Worm (Caenorhabditis elegans) whole organism, L1 larva: ENCODE measurements around the gene C07B5.6.
A peak's percentile ranks its signal among the peaks of the same experiment; 100 is the strongest.

Source experiments
- C04F5.9 ChIP-seq: sonication (generic microtip); optimal IDR thresholded peaks from 2 replicates; lab custom pipeline; 2016; ENCODE audit warnings: missing genetic modification characterization, missing compliant biosample characterization
- C16A3.4 ChIP-seq: fragments of 150-350 bp; optimal IDR thresholded peaks from 2 replicates; lab custom pipeline; 2014; ENCODE audit warnings: missing biosample characterization, missing genetic modification characterization
- F16B12.6 ChIP-seq: fragments of 150-350 bp; optimal IDR thresholded peaks from 2 replicates; lab custom pipeline; 2014; ENCODE audit warnings: missing biosample characterization, missing genetic modification characterization
- Y116A8C.19 ChIP-seq: sonication (generic microtip); optimal IDR thresholded peaks from 2 replicates; lab custom pipeline; 2016; ENCODE audit warnings: missing compliant biosample characterization, missing genetic modification characterization, borderline replicate concordance
- aha-1 ChIP-seq: fragments of 150-350 bp; optimal IDR thresholded peaks from 2 replicates; lab custom pipeline; 2014; ENCODE audit warnings: missing biosample characterization, missing genetic modification characterization
- blmp-1 ChIP-seq: fragments of 150-350 bp; optimal IDR thresholded peaks from 2 replicates; lab custom pipeline; 2014; ENCODE audit warnings: missing biosample characterization, missing genetic modification characterization
- ceh-8 ChIP-seq: fragments of 200-800 bp; sonication (Bioruptor generic); optimal IDR thresholded peaks from 2 replicates; lab custom pipeline; 2018; ENCODE audit warnings: mild to moderate bottlenecking, missing genetic modification characterization, moderate library complexity, missing compliant biosample characterization
- ceh-82 ChIP-seq, 3 experiments: fragments of 150-350 bp in 1 of 3; sonication (generic microtip) in 2 of 3; optimal IDR thresholded peaks; 2 replicates each; lab custom pipeline; 2014 to 2017; ENCODE audit warnings: missing biosample characterization in 3 of 3, missing genetic modification characterization in 3 of 3
- efl-1 ChIP-seq, 4 experiments: fragments of 150-350 bp; optimal IDR thresholded peaks in 3 of 4; peaks in 1 of 4; 1 replicate in 1 of 4; 2 replicates in 3 of 4; lab custom pipeline; 2014; ENCODE audit warnings: missing biosample characterization in 2 of 4, missing genetic modification characterization in 2 of 4, missing genetic modification reagents in 2 of 4
- efl-3 ChIP-seq: fragments of 200-800 bp; sonication (Bioruptor generic); optimal IDR thresholded peaks from 2 replicates; lab custom pipeline; 2018; ENCODE audit warnings: mild to moderate bottlenecking, missing genetic modification characterization, missing compliant biosample characterization
- elt-2 ChIP-seq: sonication (generic microtip); optimal IDR thresholded peaks from 2 replicates; lab custom pipeline; 2016; ENCODE audit warnings: missing genetic modification characterization, mild to moderate bottlenecking, inconsistent platforms, missing compliant biosample characterization, missing genetic modification reagents
- elt-3 ChIP-seq, 6 experiments: fragments of 150-350 bp in 1 of 6; sonication (generic microtip); optimal IDR thresholded peaks; 2 replicates each; lab custom pipeline; 2017 to 2018; ENCODE audit warnings: missing biosample characterization in 6 of 6, missing genetic modification characterization in 6 of 6, inconsistent platforms in 1 of 6
- fkh-10 ChIP-seq: sonication (generic microtip); optimal IDR thresholded peaks from 2 replicates; lab custom pipeline; 2017; ENCODE audit warnings: missing biosample characterization, missing genetic modification reagents, missing genetic modification characterization
- fkh-4 ChIP-seq: sonication (generic microtip); optimal IDR thresholded peaks from 2 replicates; lab custom pipeline; 2016; ENCODE audit warnings: missing compliant biosample characterization, missing genetic modification characterization, borderline replicate concordance
- fos-1 ChIP-seq: fragments of 150-350 bp; optimal IDR thresholded peaks from 2 replicates; lab custom pipeline; 2014; ENCODE audit warnings: missing biosample characterization, missing genetic modification characterization
- irx-1 ChIP-seq: sonication (generic microtip); optimal IDR thresholded peaks from 2 replicates; lab custom pipeline; 2016; ENCODE audit warnings: missing genetic modification characterization, missing compliant biosample characterization
- isw-1 ChIP-seq: fragments of 200-800 bp; sonication (Bioruptor generic); IDR thresholded peaks from 2 replicates; pipeline ENCODE4 v1.3.6; 2022; ENCODE audit warnings: missing genetic modification characterization, missing compliant biosample characterization
- lin-14 ChIP-seq: fragments of 200-800 bp; sonication (Bioruptor generic); optimal IDR thresholded peaks from 2 replicates; lab custom pipeline; 2018; ENCODE audit warnings: mild to moderate bottlenecking, missing genetic modification characterization, moderate library complexity, missing compliant biosample characterization
- lin-39 ChIP-seq: fragments of 150-350 bp; optimal IDR thresholded peaks from 2 replicates; lab custom pipeline; 2014; ENCODE audit warnings: missing biosample characterization, missing genetic modification reagents, missing genetic modification characterization
- lir-3 ChIP-seq: sonication (generic microtip); optimal IDR thresholded peaks from 2 replicates; lab custom pipeline; 2016; ENCODE audit warnings: mild to moderate bottlenecking, missing genetic modification characterization, moderate library complexity, missing compliant biosample characterization; ENCODE audit not compliant: poor library complexity
- mdl-1 ChIP-seq, 2 experiments: fragments of 150-350 bp; optimal IDR thresholded peaks; 2 replicates each; lab custom pipeline; 2014 to 2017; ENCODE audit warnings: missing biosample characterization in 2 of 2, missing genetic modification characterization in 2 of 2, inconsistent platforms in 1 of 2
- nhr-11 ChIP-seq: fragments of 150-350 bp; optimal IDR thresholded peaks from 2 replicates; lab custom pipeline; 2014; ENCODE audit warnings: missing biosample characterization, missing genetic modification characterization
- nhr-12 ChIP-seq: sonication (generic microtip); optimal IDR thresholded peaks from 2 replicates; lab custom pipeline; 2017; ENCODE audit warnings: missing biosample characterization, missing genetic modification characterization
- nhr-20 ChIP-seq: sonication (generic microtip); optimal IDR thresholded peaks from 2 replicates; lab custom pipeline; 2016; ENCODE audit warnings: mild to moderate bottlenecking, missing genetic modification characterization, missing compliant biosample characterization
- nhr-28 ChIP-seq: fragments of 150-350 bp; optimal IDR thresholded peaks from 2 replicates; lab custom pipeline; 2014; ENCODE audit warnings: missing biosample characterization, missing genetic modification characterization
- nhr-47 ChIP-seq: sonication (generic microtip); optimal IDR thresholded peaks from 2 replicates; lab custom pipeline; 2016; ENCODE audit warnings: mild to moderate bottlenecking, missing genetic modification characterization, moderate library complexity, missing compliant biosample characterization
- nhr-85 ChIP-seq: sonication (generic microtip); peaks from one replicate; lab custom pipeline; 2016; ENCODE audit warnings: missing genetic modification characterization, inconsistent platforms, missing compliant biosample characterization
- nhr-90 ChIP-seq: sonication (generic microtip); optimal IDR thresholded peaks from 2 replicates; lab custom pipeline; 2016; ENCODE audit warnings: mild to moderate bottlenecking, missing genetic modification characterization, missing compliant biosample characterization; ENCODE audit not compliant: poor library complexity
- pag-3 ChIP-seq: sonication (generic microtip); optimal IDR thresholded peaks from 2 replicates; lab custom pipeline; 2017; ENCODE audit warnings: missing genetic modification characterization, mild to moderate bottlenecking, missing compliant biosample characterization, antibody characterized with exemption, borderline replicate concordance; ENCODE audit not compliant: insufficient read depth
- pax-3 ChIP-seq: fragments of 200-800 bp; sonication (Bioruptor generic); optimal IDR thresholded peaks from 2 replicates; lab custom pipeline; 2018; ENCODE audit warnings: mild to moderate bottlenecking, missing genetic modification characterization, moderate library complexity, missing compliant biosample characterization
- rnt-1 ChIP-seq: sonication (generic microtip); optimal IDR thresholded peaks from 2 replicates; lab custom pipeline; 2016; ENCODE audit warnings: mild to moderate bottlenecking, missing genetic modification characterization, moderate library complexity, missing compliant biosample characterization
- snu-23 ChIP-seq: sonication (generic microtip); optimal IDR thresholded peaks from 2 replicates; lab custom pipeline; 2016; ENCODE audit warnings: missing genetic modification characterization, missing compliant biosample characterization
- tbx-2 ChIP-seq: sonication (generic microtip); optimal IDR thresholded peaks from 2 replicates; lab custom pipeline; 2016; ENCODE audit warnings: missing genetic modification characterization, missing compliant biosample characterization
- tlp-1 ChIP-seq: fragments of 150-350 bp; optimal IDR thresholded peaks from 2 replicates; lab custom pipeline; 2014; ENCODE audit warnings: missing biosample characterization, missing genetic modification characterization
- unc-130 ChIP-seq: fragments of 150-350 bp; optimal IDR thresholded peaks from 2 replicates; lab custom pipeline; 2017; ENCODE audit warnings: missing biosample characterization, missing genetic modification characterization, inconsistent platforms
- unc-62 ChIP-seq: fragments of 150-350 bp; optimal IDR thresholded peaks from 2 replicates; lab custom pipeline; 2014; ENCODE audit warnings: missing biosample characterization, missing genetic modification reagents, missing genetic modification characterization
- unc-86 ChIP-seq: sonication (generic microtip); optimal IDR thresholded peaks from 2 replicates; lab custom pipeline; 2016; ENCODE audit warnings: missing genetic modification characterization, missing compliant biosample characterization
- xbp-1 ChIP-seq: sonication (generic microtip); optimal IDR thresholded peaks from 2 replicates; lab custom pipeline; 2016; ENCODE audit warnings: missing genetic modification characterization, missing compliant biosample characterization
- zag-1 ChIP-seq: fragments of 150-350 bp; optimal IDR thresholded peaks from 2 replicates; lab custom pipeline; 2014; ENCODE audit warnings: missing biosample characterization, missing genetic modification characterization

Gene C07B5.6

ce11 chrX:9518719-9519118, at the start of gene C07B5.6:
TSS of gene C07B5.6 (plus strand) at chrX:9519019.
- no peak for TF ChIP-seq tlp-1 (tag; lab: Kevin White, UChicago)
- no peak for TF ChIP-seq ceh-8 (GFP tag; lab: Kevin White, UChicago)
- no peak for TF ChIP-seq nhr-11 (tag; lab: Kevin White, UChicago)
- no peak for TF ChIP-seq zag-1 (tag; lab: Kevin White, UChicago)
- no peak for TF ChIP-seq lir-3 (tag; lab: Kevin White, UChicago)
- no peak for TF ChIP-seq fkh-4 (tag; lab: Kevin White, UChicago)
- no peak for TF ChIP-seq isw-1 (GFP tag; lab: Robert Waterston, UW)
- no peak for TF ChIP-seq mdl-1 (tag; optimal IDR thresholded peaks at IDR 0.05; lab: Kevin White, UChicago)

ce11 chrX:9472170-9472569, 46.6 kb upstream of the C07B5.6 start, which contains the start of gene gap-2:
TSS of gene gap-2 (plus strand) at chrX:9472470.
- TF ChIP-seq blmp-1 (tag; lab: Kevin White, UChicago), result no peak
- no peak for TF ChIP-seq efl-3 (GFP tag; lab: Kevin White, UChicago)
- TF ChIP-seq ceh-82 (tag; optimal IDR thresholded peaks at IDR 0.05; lab: Kevin White, UChicago), result no peak
- no peak for TF ChIP-seq unc-130 (tag; lab: Kevin White, UChicago)
- TF ChIP-seq F16B12.6, result no peak
- TF ChIP-seq pax-3 (tag; lab: Kevin White, UChicago), result no peak
- no peak for TF ChIP-seq rnt-1 (tag; lab: Kevin White, UChicago)
- TF ChIP-seq lin-14 (GFP tag; lab: Kevin White, UChicago), result no peak
- no peak for TF ChIP-seq xbp-1
- TF ChIP-seq C04F5.9 (tag; lab: Kevin White, UChicago), result no peak
- no peak for TF ChIP-seq pag-3 (tag; lab: Kevin White, UChicago)

ce11 chrX:9476752-9477151, 42.1 kb upstream of the C07B5.6 start:
- no peak for TF ChIP-seq pag-3 (tag; lab: Kevin White, UChicago)
- no peak for TF ChIP-seq unc-62
- TF ChIP-seq C16A3.4 (tag; lab: Kevin White, UChicago), result no peak
- no peak for TF ChIP-seq pax-3 (tag; lab: Kevin White, UChicago)
- no peak for TF ChIP-seq fos-1
- no peak for TF ChIP-seq nhr-47 (tag; lab: Kevin White, UChicago)
- no peak for TF ChIP-seq lin-39
- no peak for TF ChIP-seq rnt-1 (tag; lab: Kevin White, UChicago)
- TF ChIP-seq fkh-4 (tag; lab: Kevin White, UChicago), result no peak
- TF ChIP-seq nhr-28 (tag; lab: Kevin White, UChicago), result no peak
- TF ChIP-seq tbx-2 (tag; lab: Kevin White, UChicago), result no peak
- no peak for TF ChIP-seq nhr-90 (tag; lab: Kevin White, UChicago)

DNA sequence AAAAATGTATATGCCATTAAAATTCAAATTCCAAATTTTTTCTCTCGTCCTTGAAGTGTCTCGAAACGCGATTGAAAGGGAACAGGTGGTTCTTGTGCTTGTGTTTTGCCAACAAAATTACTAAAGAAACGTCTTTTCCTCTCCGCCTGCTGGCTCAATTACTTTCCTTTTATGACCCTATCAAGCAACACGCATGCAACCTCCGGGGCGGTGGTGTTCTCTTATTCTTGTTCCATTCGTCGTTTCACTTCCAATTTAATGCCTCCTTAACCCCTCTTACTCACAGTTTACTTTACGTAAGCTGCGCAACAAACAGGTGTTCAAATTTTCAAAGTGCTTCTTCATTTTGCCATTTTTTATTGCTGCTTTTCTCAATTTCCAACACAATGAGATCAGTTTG, 35.1 kb upstream of the C07B5.6 start:
- TF ChIP-seq efl-1 (optimal IDR thresholded peaks at IDR 0.05; lab: Kevin White, UChicago) (no peak), efl-1 (GFP tag; optimal IDR thresholded peaks at IDR 0.05 in 1 of 2; lab: Kevin White, UChicago) (peak in 1 of 2 experiments; percentile 14), Y116A8C.19 (no peak), nhr-12 (no peak)

ce11 chrX:9486160-9486559, 32.7 kb upstream of the C07B5.6 start:
- no peak for TF ChIP-seq unc-130 (tag; lab: Kevin White, UChicago)
- no peak for TF ChIP-seq efl-1 (optimal IDR thresholded peaks at IDR 0.05; lab: Kevin White, UChicago)
- TF ChIP-seq efl-1 (GFP tag; optimal IDR thresholded peaks at IDR 0.05 in 1 of 2; lab: Kevin White, UChicago), result peak in 1 of 2 experiments; percentile 55

DNA sequence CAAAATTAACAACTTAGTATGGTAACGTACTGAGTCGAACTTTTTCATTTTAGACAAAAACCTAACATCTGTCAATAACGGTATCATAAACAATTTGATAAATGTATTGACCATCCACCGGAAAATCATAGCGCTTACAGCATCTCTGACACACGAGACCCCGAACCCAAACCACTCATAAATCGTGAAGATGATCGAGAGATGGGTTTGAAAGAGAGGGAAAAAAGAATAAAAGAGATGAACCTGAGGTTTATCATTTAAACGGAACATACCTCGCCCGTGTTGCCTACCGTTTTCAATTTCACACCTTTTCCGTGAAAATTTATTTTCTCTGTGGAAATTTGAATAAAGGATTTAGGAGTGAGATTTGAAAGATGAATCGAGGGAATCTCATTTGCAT, 29.2 kb upstream of the C07B5.6 start:
- TF ChIP-seq irx-1 (tag; lab: Kevin White, UChicago) (no peak), unc-86 (tag; lab: Kevin White, UChicago) (no peak), nhr-90 (tag; lab: Kevin White, UChicago) (no peak), snu-23 (GFP tag; lab: Kevin White, UChicago) (peak; percentile 33), elt-2 (tag; lab: Kevin White, UChicago) (no peak), mdl-1 (tag; optimal IDR thresholded peaks at IDR 0.05; lab: Kevin White, UChicago) (peak in 1 of 2 experiments; percentile 33), fkh-10 (no peak), ceh-8 (GFP tag; lab: Kevin White, UChicago) (no peak), nhr-85 (peak; percentile 74), nhr-20 (tag; lab: Kevin White, UChicago) (peak; percentile 37), elt-3 (tag; optimal IDR thresholded peaks at IDR 0.05; lab: Kevin White, UChicago) (peak in 2 of 6 experiments; percentile 12 to 60), blmp-1 (tag; lab: Kevin White, UChicago) (peak; percentile 58), aha-1 (tag; lab: Kevin White, UChicago) (no peak), lin-14 (GFP tag; lab: Kevin White, UChicago) (peak; percentile 53)
